Worm (Caenorhabditis elegans): ENCODE results near the gene moc-3.
"Not testable (repeated sequence)": the region's sequence is repeated elsewhere in the genome, so short reads cannot be mapped to it uniquely, and the experiment has no call there.

Gene moc-3

ce11 chrIV:8113161-8113560, 17.2 kb upstream of the moc-3 start, which contains the start of gene Y42H9AR.1 (continued):
- no peak for TF ChIP-seq elt-3 (tag; optimal IDR thresholded peaks at IDR 0.05)
- TF ChIP-seq ama-1 (optimal IDR thresholded peaks at IDR 0.05) = no peak
- TF ChIP-seq ceh-90 (tag; optimal IDR thresholded peaks at IDR 0.05) = no peak
- no peak for TF ChIP-seq swsn-7 (tag; optimal IDR thresholded peaks at IDR 0.05)
- TF ChIP-seq dpl-1 (GFP tag; optimal IDR thresholded peaks at IDR 0.05) = peak in 2 of 3 experiments; percentile 12 to 46
- TF ChIP-seq mep-1 (tag; optimal IDR thresholded peaks at IDR 0.05) = peak; percentile 38

ce11 chrIV:8114535-8114934, 15.8 kb upstream of the moc-3 start:
- TF ChIP-seq nhr-77 (tag; optimal IDR thresholded peaks at IDR 0.05) = no peak
- no peak for TF ChIP-seq zip-4 (GFP tag; optimal IDR thresholded peaks at IDR 0.05)
- no peak for TF ChIP-seq elt-3 (tag; optimal IDR thresholded peaks at IDR 0.05)
- no peak for TF ChIP-seq ets-5 (GFP tag; IDR thresholded peaks at IDR 0.05)
- no peak for TF ChIP-seq nhr-90 (tag; optimal IDR thresholded peaks at IDR 0.05; ENCODE audit: poor library complexity)
- TF ChIP-seq pag-3 (tag; optimal IDR thresholded peaks at IDR 0.05; ENCODE audit: borderline replicate concordance, insufficient read depth) = no peak
- no peak for TF ChIP-seq hlh-17 (GFP tag; optimal IDR thresholded peaks at IDR 0.05; ENCODE audit: borderline replicate concordance)
- TF ChIP-seq snu-23 (GFP tag; optimal IDR thresholded peaks at IDR 0.05) = no peak
- no peak for TF ChIP-seq nhr-12 (tag; optimal IDR thresholded peaks at IDR 0.05)
- TF ChIP-seq pqm-1 (tag; optimal IDR thresholded peaks at IDR 0.05) = no peak
- TF ChIP-seq mef-2 (tag; optimal IDR thresholded peaks at IDR 0.05) = no peak
- TF ChIP-seq xbp-1 (tag; optimal IDR thresholded peaks at IDR 0.05) = no peak
- no peak for TF ChIP-seq unc-30 (tag; optimal IDR thresholded peaks at IDR 0.05)
- TF ChIP-seq sptf-1 (tag; optimal IDR thresholded peaks at IDR 0.05) = no peak
- TF ChIP-seq unc-86 (tag; optimal IDR thresholded peaks at IDR 0.05) = no peak
- no peak for TF ChIP-seq F16B12.6 (tag; optimal IDR thresholded peaks at IDR 0.05)
- no peak for TF ChIP-seq lin-15B (tag; optimal IDR thresholded peaks at IDR 0.05)

- no peak for TF ChIP-seq efl-1 (optimal IDR thresholded peaks at IDR 0.05)
- no peak for TF ChIP-seq efl-1 (GFP tag; optimal IDR thresholded peaks at IDR 0.05 in 1 of 2)
- TF ChIP-seq isw-1 (GFP tag; IDR thresholded peaks at IDR 0.05) = no peak
- no peak for TF ChIP-seq unc-86 (tag; optimal IDR thresholded peaks at IDR 0.05)
- TF ChIP-seq nhr-77 (tag; optimal IDR thresholded peaks at IDR 0.05) = no peak
- no peak for TF ChIP-seq C04F5.9 (tag; optimal IDR thresholded peaks at IDR 0.05)
- no peak for TF ChIP-seq swsn-7 (tag; optimal IDR thresholded peaks at IDR 0.05)
Observed at ce11 chrIV:8115462-8115861, 14.9 kb upstream of the moc-3 start, which contains the start of gene irld-8. irld-8 (plus strand) TSS chrIV:8115762.

ce11 chrIV:8118790-8119189, 11.6 kb upstream of the moc-3 start, which contains the start of gene F42G8.8:
F42G8.8 (plus strand) TSS chrIV:8119090.
- TF ChIP-seq skn-1 (tag; optimal IDR thresholded peaks at IDR 0.05) = no peak
- no peak for TF ChIP-seq sup-37 (GFP tag; optimal IDR thresholded peaks at IDR 0.05)
- TF ChIP-seq ceh-63 (GFP tag; optimal IDR thresholded peaks at IDR 0.05) = no peak
- no peak for TF ChIP-seq grh-1 (GFP tag; IDR thresholded peaks at IDR 0.05)
- no peak for TF ChIP-seq zip-4 (GFP tag; optimal IDR thresholded peaks at IDR 0.05)
- TF ChIP-seq nhr-77 (tag; optimal IDR thresholded peaks at IDR 0.05) = no peak
- TF ChIP-seq nhr-237 (tag; optimal IDR thresholded peaks at IDR 0.05) = no peak
- TF ChIP-seq mef-2 (tag; optimal IDR thresholded peaks at IDR 0.05) = no peak
- no peak for TF ChIP-seq tbx-2 (tag; optimal IDR thresholded peaks at IDR 0.05)
- TF ChIP-seq fkh-10 (GFP tag; optimal IDR thresholded peaks at IDR 0.05) = no peak
- no peak for TF ChIP-seq mep-1 (tag; optimal IDR thresholded peaks at IDR 0.05)
- no peak for TF ChIP-seq blmp-1 (tag; optimal IDR thresholded peaks at IDR 0.05)
- TF ChIP-seq ceh-82 (tag; optimal IDR thresholded peaks at IDR 0.05) = no peak

- not testable (repeated sequence) for TF ChIP-seq pag-3 (tag; optimal IDR thresholded peaks at IDR 0.05; ENCODE audit: borderline replicate concordance, insufficient read depth); nhr-19 (GFP tag; conservative IDR thresholded peaks at IDR 0.05); pax-3 (tag; optimal IDR thresholded peaks at IDR 0.05)
Observed at ce11 chrIV:8122349-8122748, 8.0 kb upstream of the moc-3 start, which contains the start of gene erp-44.3. erp-44.3 (plus strand) TSS chrIV:8122649.

Data from whole organism, L1 larva.